Fruit fly (Drosophila melanogaster) whole organism, embryonic: Measurements from ENCODE around the gene CG46467.
A peak's percentile ranks its signal among the peaks of the same experiment; 100 is the strongest.

Experiments used
- ATbp ChIP-seq: fragments of 200-800 bp; sonication (Bioruptor generic); optimal IDR thresholded peaks from 2 replicates; lab custom pipeline; 2017; ENCODE audit warnings: missing biosample characterization, mild to moderate bottlenecking, missing genetic modification characterization, missing genetic modification reagents
- BtbVII ChIP-seq: fragments of 200-800 bp; sonication (Bioruptor generic); optimal IDR thresholded peaks from 3 replicates; lab custom pipeline; 2017; ENCODE audit warnings: missing biosample characterization, mild to moderate bottlenecking, missing genetic modification characterization
- CG10543 ChIP-seq: fragments of 200-800 bp; sonication (Bioruptor generic); optimal IDR thresholded peaks from 3 replicates; lab custom pipeline; 2017; ENCODE audit warnings: missing biosample characterization, mild to moderate bottlenecking, missing genetic modification characterization, moderate library complexity
- CG12219 ChIP-seq: fragments of 200-800 bp; sonication (Bioruptor generic); optimal IDR thresholded peaks from 3 replicates; lab custom pipeline; 2018; ENCODE audit warnings: missing biosample characterization, mild to moderate bottlenecking, missing genetic modification characterization
- CG14710 ChIP-seq: fragments of 200-800 bp; sonication (Bioruptor generic); optimal IDR thresholded peaks from 3 replicates; lab custom pipeline; 2019; ENCODE audit warnings: missing biosample characterization, mild to moderate bottlenecking, missing genetic modification characterization, moderate library complexity
- CG15073 ChIP-seq: fragments of 200-800 bp; sonication (Bioruptor generic); optimal IDR thresholded peaks from 2 replicates; lab custom pipeline; 2016; ENCODE audit warnings: missing biosample characterization, missing genetic modification characterization
- CG16779 ChIP-seq: fragments of 200-800 bp; sonication (Bioruptor generic); IDR thresholded peaks from 2 replicates; pipeline ENCODE4 v1.3.6; 2022; ENCODE audit warnings: missing biosample characterization, missing genetic modification characterization
- CG1792 ChIP-seq: fragments of 200-800 bp; sonication (Bioruptor generic); optimal IDR thresholded peaks from 2 replicates; lab custom pipeline; 2016; ENCODE audit warnings: missing biosample characterization, missing genetic modification characterization
- CG2678 ChIP-seq: fragments of 200-800 bp; sonication (Bioruptor generic); optimal IDR thresholded peaks from 3 replicates; lab custom pipeline; 2019; ENCODE audit warnings: missing biosample characterization, mild to moderate bottlenecking, missing genetic modification characterization, moderate library complexity
- CG3065 ChIP-seq: fragments of 200-800 bp; sonication (Bioruptor generic); optimal IDR thresholded peaks from 2 replicates; lab custom pipeline; 2016; ENCODE audit warnings: missing biosample characterization, missing genetic modification characterization
- CG33557 ChIP-seq: fragments of 200-800 bp; sonication (Bioruptor generic); optimal IDR thresholded peaks from 2 replicates; lab custom pipeline; 2019; ENCODE audit warnings: missing biosample characterization, mild to moderate bottlenecking, missing genetic modification characterization, moderate library complexity
- CG4328 ChIP-seq: fragments of 200-800 bp; sonication (Bioruptor generic); optimal IDR thresholded peaks from 3 replicates; lab custom pipeline; 2017; ENCODE audit warnings: missing biosample characterization, missing genetic modification reagents, missing genetic modification characterization
- CG4707 ChIP-seq: fragments of 200-800 bp; sonication (Bioruptor generic); optimal IDR thresholded peaks from 2 replicates; lab custom pipeline; 2018; ENCODE audit warnings: missing biosample characterization, mild to moderate bottlenecking, missing genetic modification characterization, moderate library complexity
- CG4820 ChIP-seq: fragments of 200-800 bp; sonication (Bioruptor generic); optimal IDR thresholded peaks from 3 replicates; lab custom pipeline; 2016; ENCODE audit warnings: missing biosample characterization, missing genetic modification characterization
- CG6689 ChIP-seq: fragments of 200-800 bp; sonication (Bioruptor generic); IDR thresholded peaks from 2 replicates; pipeline ENCODE4 v1.3.6; 2022; ENCODE audit warnings: missing biosample characterization, missing genetic modification characterization
- CG8388 ChIP-seq: fragments of 200-800 bp; sonication (Bioruptor generic); optimal IDR thresholded peaks from 2 replicates; lab custom pipeline; 2019; ENCODE audit warnings: missing biosample characterization, mild to moderate bottlenecking, missing genetic modification characterization, moderate library complexity
- CG9817 ChIP-seq: fragments of 200-800 bp; sonication (Bioruptor generic); optimal IDR thresholded peaks from 2 replicates; lab custom pipeline; 2018; ENCODE audit warnings: missing biosample characterization, mild to moderate bottlenecking, missing genetic modification characterization, moderate library complexity
- Camta ChIP-seq: fragments of 200-800 bp; sonication (Bioruptor generic); optimal IDR thresholded peaks from 2 replicates; lab custom pipeline; 2016; ENCODE audit warnings: missing biosample characterization, missing genetic modification characterization
- Chrac-16 ChIP-seq: fragments of 200-800 bp; sonication (Bioruptor generic); optimal IDR thresholded peaks from 3 replicates; lab custom pipeline; 2016; ENCODE audit warnings: missing biosample characterization, missing genetic modification characterization
- D19A ChIP-seq: fragments of 200-800 bp; optimal IDR thresholded peaks from 3 replicates; lab custom pipeline; 2019; ENCODE audit warnings: missing biosample characterization, mild to moderate bottlenecking, missing genetic modification characterization, moderate library complexity
- Dp ChIP-seq: fragments of 200-800 bp; sonication (Bioruptor generic); optimal IDR thresholded peaks from 2 replicates; lab custom pipeline; 2018; ENCODE audit warnings: missing biosample characterization, mild to moderate bottlenecking, missing genetic modification characterization, moderate library complexity
- Drgx ChIP-seq: fragments of 200-800 bp; sonication (Bioruptor generic); IDR thresholded peaks from 2 replicates; pipeline ENCODE4 v1.3.6; 2022; ENCODE audit warnings: missing biosample characterization, missing genetic modification characterization
- Ets65A ChIP-seq: fragments of 200-800 bp; sonication (Bioruptor generic); peaks from one replicate; lab custom pipeline; 2016; ENCODE audit warnings: missing biosample characterization, missing genetic modification characterization
- Ets97D ChIP-seq: fragments of 200-800 bp; sonication (Bioruptor generic); optimal IDR thresholded peaks from 3 replicates; lab custom pipeline; 2016; ENCODE audit warnings: missing biosample characterization, missing genetic modification characterization
- GATAe ChIP-seq: fragments of 200-800 bp; sonication (Bioruptor generic); conservative IDR thresholded peaks from 2 replicates; pipeline ENCODE4 v1.3.6; 2022; ENCODE audit warnings: missing biosample characterization, missing genetic modification characterization
- HLHmδ ChIP-seq: fragments of 200-800 bp; sonication (Bioruptor generic); optimal IDR thresholded peaks from 2 replicates; lab custom pipeline; 2018; ENCODE audit warnings: missing biosample characterization, mild to moderate bottlenecking, missing genetic modification characterization, moderate library complexity
- Kr ChIP-seq: fragments of 200-800 bp; sonication (Bioruptor generic); optimal IDR thresholded peaks from 2 replicates; lab custom pipeline; 2017; ENCODE audit warnings: missing biosample characterization, mild to moderate bottlenecking, missing genetic modification characterization
- Lim3 ChIP-seq: fragments of 200-800 bp; sonication (Bioruptor generic); IDR thresholded peaks from 2 replicates; pipeline ENCODE4 v1.3.6; 2022; ENCODE audit warnings: missing biosample characterization, missing genetic modification characterization
- Meics ChIP-seq: fragments of 200-800 bp; sonication (Bioruptor generic); optimal IDR thresholded peaks from 2 replicates; lab custom pipeline; 2017; ENCODE audit warnings: missing biosample characterization, mild to moderate bottlenecking, missing genetic modification characterization
- NC2β ChIP-seq: fragments of 200-800 bp; sonication (Bioruptor generic); optimal IDR thresholded peaks from 2 replicates; lab custom pipeline; 2016; ENCODE audit warnings: missing biosample characterization, missing genetic modification characterization
- Opbp ChIP-seq: fragments of 200-800 bp; sonication (Bioruptor generic); IDR thresholded peaks from 3 replicates; pipeline ENCODE4 v1.3.6; 2022; ENCODE audit warnings: missing biosample characterization, missing genetic modification characterization; ENCODE audit not compliant: partially characterized antibody
- PHDP ChIP-seq: fragments of 200-800 bp; sonication (Bioruptor generic); optimal IDR thresholded peaks from 3 replicates; lab custom pipeline; 2018; ENCODE audit warnings: missing biosample characterization, mild to moderate bottlenecking, missing genetic modification characterization, moderate library complexity
- Sox100B ChIP-seq: fragments of 200-800 bp; sonication (Bioruptor generic); optimal IDR thresholded peaks from 3 replicates; lab custom pipeline; 2018; ENCODE audit warnings: missing biosample characterization, mild to moderate bottlenecking, missing genetic modification characterization
- Sox102F ChIP-seq: fragments of 200-800 bp; sonication (Bioruptor generic); optimal IDR thresholded peaks from 2 replicates; lab custom pipeline; 2018; ENCODE audit warnings: missing biosample characterization, mild to moderate bottlenecking, missing genetic modification characterization, moderate library complexity
- abd-A ChIP-seq: fragments of 200-800 bp; sonication (Bioruptor generic); optimal IDR thresholded peaks from 3 replicates; lab custom pipeline; 2019; ENCODE audit warnings: missing biosample characterization, mild to moderate bottlenecking, missing genetic modification characterization, moderate library complexity
- dan ChIP-seq: fragments of 200-800 bp; sonication (Bioruptor generic); IDR thresholded peaks from 2 replicates; pipeline ENCODE4 v1.3.6; 2022; ENCODE audit warnings: missing biosample characterization, missing genetic modification characterization
- dm ChIP-seq: fragments of 200-800 bp; sonication (Bioruptor generic); optimal IDR thresholded peaks from 3 replicates; lab custom pipeline; 2016; ENCODE audit warnings: missing biosample characterization, missing genetic modification characterization
- en ChIP-seq: fragments of 200-800 bp; sonication (Bioruptor generic); optimal IDR thresholded peaks from 2 replicates; lab custom pipeline; 2016; ENCODE audit warnings: missing biosample characterization, missing genetic modification characterization
- ewg ChIP-seq: fragments of 200-800 bp; sonication (Bioruptor generic); optimal IDR thresholded peaks from 3 replicates; lab custom pipeline; 2017; ENCODE audit warnings: mild to moderate bottlenecking, missing biosample characterization, missing genetic modification reagents, missing genetic modification characterization
- gcm2 ChIP-seq: fragments of 200-800 bp; sonication (Bioruptor generic); optimal IDR thresholded peaks from 2 replicates; lab custom pipeline; 2016; ENCODE audit warnings: missing biosample characterization, missing genetic modification characterization
- grn ChIP-seq: fragments of 200-800 bp; sonication (Bioruptor generic); optimal IDR thresholded peaks from 3 replicates; lab custom pipeline; 2017; ENCODE audit warnings: missing biosample characterization, missing genetic modification characterization
- ham ChIP-seq: fragments of 200-800 bp; sonication (Bioruptor generic); IDR thresholded peaks from 2 replicates; pipeline ENCODE4 v1.3.6; 2022; ENCODE audit warnings: missing biosample characterization, missing genetic modification characterization
- jing ChIP-seq: fragments of 200-800 bp; sonication (Bioruptor generic); optimal IDR thresholded peaks from 2 replicates; lab custom pipeline; 2018; ENCODE audit warnings: missing biosample characterization, mild to moderate bottlenecking, missing genetic modification characterization
- nerfin-1 ChIP-seq: fragments of 200-800 bp; sonication (Bioruptor generic); optimal IDR thresholded peaks from 3 replicates; lab custom pipeline; 2019; ENCODE audit warnings: missing biosample characterization, mild to moderate bottlenecking, missing genetic modification characterization, moderate library complexity
- row ChIP-seq: fragments of 200-800 bp; sonication (Bioruptor generic); IDR thresholded peaks from 3 replicates; pipeline ENCODE4 v1.3.6; 2022; ENCODE audit warnings: missing biosample characterization, missing genetic modification characterization
- slbo ChIP-seq: fragments of 200-800 bp; sonication (Bioruptor generic); IDR thresholded peaks from 2 replicates; pipeline ENCODE4 v1.3.6; 2022; ENCODE audit warnings: missing biosample characterization, missing genetic modification characterization
- sqz ChIP-seq: fragments of 200-800 bp; sonication (Bioruptor generic); optimal IDR thresholded peaks from 3 replicates; lab custom pipeline; 2018; ENCODE audit warnings: missing biosample characterization, mild to moderate bottlenecking, missing genetic modification characterization
- sug ChIP-seq: fragments of 200-800 bp; optimal IDR thresholded peaks from 2 replicates; lab custom pipeline; 2019; ENCODE audit warnings: missing biosample characterization, mild to moderate bottlenecking, missing genetic modification characterization, moderate library complexity
- tx ChIP-seq: fragments of 200-800 bp; sonication (Bioruptor generic); optimal IDR thresholded peaks from 2 replicates; lab custom pipeline; 2016; ENCODE audit warnings: missing biosample characterization, missing genetic modification characterization
- unc-4 ChIP-seq: fragments of 200-800 bp; sonication (Bioruptor generic); IDR thresholded peaks from 2 replicates; pipeline ENCODE4 v1.3.6; 2022; ENCODE audit warnings: missing biosample characterization, missing genetic modification characterization; ENCODE audit not compliant: partially characterized antibody

The CG46467 gene

DNA sequence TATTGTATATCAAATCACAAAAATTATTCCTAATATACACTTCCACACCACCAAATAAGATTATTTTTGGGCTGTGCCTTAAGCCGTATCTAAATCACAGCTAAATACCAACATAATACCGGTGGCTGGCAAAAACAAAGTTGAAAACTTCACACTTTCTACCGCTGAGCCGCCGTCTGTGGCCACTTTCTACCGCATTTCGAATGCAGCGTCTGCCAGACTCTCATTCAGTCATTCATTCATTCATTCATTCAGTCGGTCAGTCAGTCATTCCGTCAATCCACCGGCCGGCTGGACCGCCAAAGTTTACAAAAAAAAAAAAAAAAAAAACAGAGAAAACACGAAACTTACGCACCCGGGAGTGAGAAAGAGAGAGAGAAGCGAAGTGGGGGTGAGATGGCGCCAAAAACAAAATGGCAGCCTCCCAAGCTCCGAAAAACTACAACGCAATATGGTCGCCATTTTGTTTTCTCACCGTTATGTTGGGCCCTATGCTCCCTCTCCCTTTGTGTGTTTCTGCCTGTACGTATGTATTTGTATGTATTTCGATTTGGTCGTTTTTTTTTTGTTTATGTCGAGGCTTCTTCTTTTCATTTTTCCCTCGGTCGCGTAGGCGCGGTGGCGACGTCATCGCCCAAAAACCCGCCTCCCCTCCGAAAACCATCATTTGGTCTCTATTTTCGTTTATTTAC lies 8.9 kb downstream of the CG46467 start (continued):
- TF ChIP-seq CG4820 (GFP tag; lab: Kevin White, UChicago) (no peak), CG14710 (tag; lab: Kevin White, UChicago) (no peak), BtbVII (GFP tag; lab: Kevin White, UChicago) (peak; percentile 72), CG3065 (no peak), CG4707 (GFP tag; lab: Kevin White, UChicago) (no peak), grn (GFP tag; lab: Kevin White, UChicago) (no peak), CG6689 (GFP tag; lab: Robert Waterston, UW) (no peak), Kr (no peak), en (no peak), Meics (no peak), dm (GFP tag; lab: Kevin White, UChicago) (no peak), gcm2 (GFP tag; lab: Kevin White, UChicago) (no peak), jing (no peak), ewg (GFP tag; lab: Kevin White, UChicago) (no peak), CG9817 (no peak), Dp (GFP tag; lab: Kevin White, UChicago) (no peak), D19A (tag; lab: Kevin White, UChicago) (no peak), row (GFP tag; lab: Robert Waterston, UW) (no peak), GATAe (GFP tag; lab: Robert Waterston, UW) (no peak), ham (GFP tag; lab: Robert Waterston, UW) (no peak), CG4328 (GFP tag; lab: Kevin White, UChicago) (no peak), CG10543 (GFP tag; lab: Kevin White, UChicago) (peak; percentile 91), NC2β (GFP tag; lab: Kevin White, UChicago) (no peak), PHDP (tag; lab: Kevin White, UChicago) (no peak), slbo (GFP tag; lab: Robert Waterston, UW) (no peak), CG8388 (GFP tag; lab: Kevin White, UChicago) (no peak), Ets65A (GFP tag; lab: Kevin White, UChicago) (no peak), Opbp (no peak), HLHmδ (GFP tag; lab: Kevin White, UChicago) (no peak), Drgx (GFP tag; lab: Robert Waterston, UW) (0 out of 2 replicates have a peak, but pooled peaks have one; percentile 8), sqz (GFP tag; lab: Kevin White, UChicago) (peak; percentile 88), dan (GFP tag; lab: Robert Waterston, UW) (no peak), nerfin-1 (tag; lab: Kevin White, UChicago) (no peak), CG33557 (GFP tag; lab: Kevin White, UChicago) (no peak), Lim3 (no peak), CG16779 (GFP tag; lab: Robert Waterston, UW) (no peak), Camta (GFP tag; lab: Kevin White, UChicago) (no peak), CG2678 (tag; lab: Kevin White, UChicago) (no peak), CG12219 (GFP tag; lab: Kevin White, UChicago) (no peak), ATbp (GFP tag; lab: Kevin White, UChicago) (no peak), abd-A (tag; lab: Kevin White, UChicago) (peak; percentile 97), unc-4 (GFP tag; lab: Robert Waterston, UW) (0 out of 2 replicates have a peak, but pooled peaks have one; percentile 36), Ets97D (no peak), Sox102F (no peak), Sox100B (GFP tag; lab: Kevin White, UChicago) (no peak), CG15073 (GFP tag; lab: Kevin White, UChicago) (no peak), tx (no peak), CG1792 (no peak), sug (tag; lab: Kevin White, UChicago) (peak; percentile 29), Chrac-16 (GFP tag; lab: Kevin White, UChicago) (no peak)
